Worm (Caenorhabditis elegans): ENCODE measurements around the gene T21B6.3.

DNA sequence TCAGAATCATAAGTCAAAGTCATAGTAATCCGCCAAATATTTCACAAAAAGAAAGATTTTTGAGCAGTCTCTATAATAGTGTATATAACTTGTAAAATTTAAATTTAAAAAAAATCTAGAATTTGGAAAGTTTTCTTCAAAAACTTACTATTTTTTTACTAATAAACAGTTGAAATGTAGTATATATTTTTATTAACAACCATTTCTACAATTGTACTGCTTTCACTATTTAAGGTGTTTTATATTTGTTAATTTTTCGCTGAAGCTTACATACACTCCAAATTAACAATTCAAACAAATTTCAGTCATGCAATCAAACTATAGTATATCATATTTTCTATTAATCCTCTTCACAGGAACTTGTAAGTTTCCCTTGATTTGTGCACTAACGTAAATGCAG lies 17.5 kb upstream of the T21B6.3 start, which contains the start of gene lge-1:
- TF ChIP-seq ama-1 (optimal IDR thresholded peaks at IDR 0.05) (no peak), nhr-12 (tag; optimal IDR thresholded peaks at IDR 0.05) (no peak), skn-1 (tag; optimal IDR thresholded peaks at IDR 0.05) (no peak), unc-39 (tag; optimal IDR thresholded peaks at IDR 0.05) (no peak), dmd-4 (tag; optimal IDR thresholded peaks at IDR 0.05) (no peak), R02D3.7 (tag; optimal IDR thresholded peaks at IDR 0.05) (no peak), nhr-23 (tag; optimal IDR thresholded peaks at IDR 0.05) (no peak), nhr-11 (tag; optimal IDR thresholded peaks at IDR 0.05) (no peak), unc-62 (GFP tag; optimal IDR thresholded peaks at IDR 0.05) (no peak), mab-5 (tag; optimal IDR thresholded peaks at IDR 0.05) (no peak)

Data from whole organism, L2 larva.